Worm (Caenorhabditis elegans) whole organism, L1 larva: ENCODE measurements around the gene D2023.6.

Experiments used
- C04F5.9 ChIP-seq: sonication (generic microtip); optimal IDR thresholded peaks from 2 replicates; lab custom pipeline; 2016; ENCODE audit warnings: missing genetic modification characterization, missing compliant biosample characterization
- C16A3.4 ChIP-seq: fragments of 150-350 bp; optimal IDR thresholded peaks from 2 replicates; lab custom pipeline; 2014; ENCODE audit warnings: missing biosample characterization, missing genetic modification characterization
- Y116A8C.19 ChIP-seq: sonication (generic microtip); optimal IDR thresholded peaks from 2 replicates; lab custom pipeline; 2016; ENCODE audit warnings: missing compliant biosample characterization, missing genetic modification characterization, borderline replicate concordance
- alr-1 ChIP-seq: fragments of 200-800 bp; sonication (Bioruptor generic); optimal IDR thresholded peaks from 2 replicates; lab custom pipeline; 2018; ENCODE audit warnings: borderline replicate concordance, mild to moderate bottlenecking, missing genetic modification characterization, missing compliant biosample characterization
- aly-2 ChIP-seq: fragments of 150-350 bp; optimal IDR thresholded peaks from 2 replicates; lab custom pipeline; 2014; ENCODE audit warnings: missing biosample characterization, missing genetic modification characterization
- ceh-63 ChIP-seq: fragments of 200-800 bp; sonication (Bioruptor generic); optimal IDR thresholded peaks from 2 replicates; lab custom pipeline; 2018; ENCODE audit warnings: mild to moderate bottlenecking, missing genetic modification characterization, missing compliant biosample characterization
- ceh-88 ChIP-seq: fragments of 200-800 bp; sonication (Bioruptor generic); IDR thresholded peaks from 2 replicates; pipeline ENCODE4 v1.3.6; 2022; ENCODE audit warnings: missing genetic modification characterization, missing compliant biosample characterization
- ceh-90 ChIP-seq: sonication (generic microtip); optimal IDR thresholded peaks from 2 replicates; lab custom pipeline; 2016; ENCODE audit warnings: missing genetic modification characterization, missing compliant biosample characterization
- ces-1 ChIP-seq: fragments of 150-350 bp; optimal IDR thresholded peaks from 2 replicates; lab custom pipeline; 2014; ENCODE audit warnings: missing biosample characterization, missing genetic modification reagents, missing genetic modification characterization
- dsc-1 ChIP-seq: sonication (generic microtip); optimal IDR thresholded peaks from 2 replicates; lab custom pipeline; 2016; ENCODE audit warnings: mild to moderate bottlenecking, missing genetic modification characterization, missing compliant biosample characterization
- efl-1 ChIP-seq, 4 experiments: fragments of 150-350 bp; optimal IDR thresholded peaks in 3 of 4; peaks in 1 of 4; 1 replicate in 1 of 4; 2 replicates in 3 of 4; lab custom pipeline; 2014; ENCODE audit warnings: missing biosample characterization in 2 of 4, missing genetic modification characterization in 2 of 4, missing genetic modification reagents in 2 of 4
- egl-27 ChIP-seq, 2 experiments: fragments of 150-350 bp in 1 of 2; sonication (generic microtip); optimal IDR thresholded peaks; 3 replicates each; lab custom pipeline; 2017 to 2018; ENCODE audit warnings: missing biosample characterization in 2 of 2, missing genetic modification characterization in 2 of 2, missing genetic modification reagents in 2 of 2
- elt-2 ChIP-seq: sonication (generic microtip); optimal IDR thresholded peaks from 2 replicates; lab custom pipeline; 2016; ENCODE audit warnings: missing genetic modification characterization, mild to moderate bottlenecking, inconsistent platforms, missing compliant biosample characterization, missing genetic modification reagents
- elt-3 ChIP-seq, 6 experiments: fragments of 150-350 bp in 1 of 6; sonication (generic microtip); optimal IDR thresholded peaks; 2 replicates each; lab custom pipeline; 2017 to 2018; ENCODE audit warnings: missing biosample characterization in 6 of 6, missing genetic modification characterization in 6 of 6, inconsistent platforms in 1 of 6
- fkh-8 ChIP-seq: sonication (generic microtip); optimal IDR thresholded peaks from 2 replicates; lab custom pipeline; 2016; ENCODE audit warnings: mild to moderate bottlenecking, missing genetic modification characterization, missing compliant biosample characterization
- hlh-17 ChIP-seq: fragments of 200-800 bp; sonication (Bioruptor generic); optimal IDR thresholded peaks from 2 replicates; lab custom pipeline; 2018; ENCODE audit warnings: missing genetic modification characterization, mild to moderate bottlenecking, missing compliant biosample characterization, moderate library complexity, borderline replicate concordance
- hpl-2 ChIP-seq: fragments of 150-350 bp; optimal IDR thresholded peaks from 2 replicates; lab custom pipeline; 2014; ENCODE audit warnings: missing biosample characterization, missing genetic modification reagents, missing genetic modification characterization
- irx-1 ChIP-seq: sonication (generic microtip); optimal IDR thresholded peaks from 2 replicates; lab custom pipeline; 2016; ENCODE audit warnings: missing genetic modification characterization, missing compliant biosample characterization
- isw-1 ChIP-seq: fragments of 200-800 bp; sonication (Bioruptor generic); IDR thresholded peaks from 2 replicates; pipeline ENCODE4 v1.3.6; 2022; ENCODE audit warnings: missing genetic modification characterization, missing compliant biosample characterization
- jun-1 ChIP-seq: fragments of 150-350 bp; optimal IDR thresholded peaks from 2 replicates; lab custom pipeline; 2014; ENCODE audit warnings: missing biosample characterization, missing genetic modification reagents, missing genetic modification characterization
- lin-13 ChIP-seq: fragments of 150-350 bp; optimal IDR thresholded peaks from 2 replicates; lab custom pipeline; 2014; ENCODE audit warnings: missing biosample characterization, missing genetic modification reagents, missing genetic modification characterization
- lin-14 ChIP-seq: fragments of 200-800 bp; sonication (Bioruptor generic); optimal IDR thresholded peaks from 2 replicates; lab custom pipeline; 2018; ENCODE audit warnings: mild to moderate bottlenecking, missing genetic modification characterization, moderate library complexity, missing compliant biosample characterization
- lin-39 ChIP-seq: fragments of 150-350 bp; optimal IDR thresholded peaks from 2 replicates; lab custom pipeline; 2014; ENCODE audit warnings: missing biosample characterization, missing genetic modification reagents, missing genetic modification characterization
- lir-3 ChIP-seq: sonication (generic microtip); optimal IDR thresholded peaks from 2 replicates; lab custom pipeline; 2016; ENCODE audit warnings: mild to moderate bottlenecking, missing genetic modification characterization, moderate library complexity, missing compliant biosample characterization; ENCODE audit not compliant: poor library complexity
- nhr-11 ChIP-seq: fragments of 150-350 bp; optimal IDR thresholded peaks from 2 replicates; lab custom pipeline; 2014; ENCODE audit warnings: missing biosample characterization, missing genetic modification characterization
- nhr-19 ChIP-seq: fragments of 200-800 bp; sonication (Bioruptor generic); conservative IDR thresholded peaks from 2 replicates; pipeline ENCODE4 v1.3.6; 2022; ENCODE audit warnings: missing genetic modification characterization, missing compliant biosample characterization
- nhr-20 ChIP-seq: sonication (generic microtip); optimal IDR thresholded peaks from 2 replicates; lab custom pipeline; 2016; ENCODE audit warnings: mild to moderate bottlenecking, missing genetic modification characterization, missing compliant biosample characterization
- nhr-47 ChIP-seq: sonication (generic microtip); optimal IDR thresholded peaks from 2 replicates; lab custom pipeline; 2016; ENCODE audit warnings: mild to moderate bottlenecking, missing genetic modification characterization, moderate library complexity, missing compliant biosample characterization
- nhr-71 ChIP-seq: sonication (generic microtip); optimal IDR thresholded peaks from 2 replicates; lab custom pipeline; 2016; ENCODE audit warnings: mild to moderate bottlenecking, missing genetic modification characterization, moderate library complexity, missing compliant biosample characterization
- nhr-76 ChIP-seq: sonication (generic microtip); optimal IDR thresholded peaks from 2 replicates; lab custom pipeline; 2017; ENCODE audit warnings: missing biosample characterization, missing genetic modification characterization
- nhr-77 ChIP-seq: fragments of 150-350 bp; optimal IDR thresholded peaks from 2 replicates; lab custom pipeline; 2014; ENCODE audit warnings: missing biosample characterization, missing genetic modification characterization
- nhr-84 ChIP-seq: sonication (generic microtip); optimal IDR thresholded peaks from 2 replicates; lab custom pipeline; 2017; ENCODE audit warnings: missing biosample characterization, missing genetic modification characterization
- nhr-85 ChIP-seq: sonication (generic microtip); peaks from one replicate; lab custom pipeline; 2016; ENCODE audit warnings: missing genetic modification characterization, inconsistent platforms, missing compliant biosample characterization
- nhr-90 ChIP-seq: sonication (generic microtip); optimal IDR thresholded peaks from 2 replicates; lab custom pipeline; 2016; ENCODE audit warnings: mild to moderate bottlenecking, missing genetic modification characterization, missing compliant biosample characterization; ENCODE audit not compliant: poor library complexity
- pqm-1 ChIP-seq: sonication (generic microtip); optimal IDR thresholded peaks from 3 replicates; lab custom pipeline; 2017; ENCODE audit warnings: missing biosample characterization, missing genetic modification characterization
- sptf-1 ChIP-seq: fragments of 150-350 bp; optimal IDR thresholded peaks from 2 replicates; lab custom pipeline; 2014; ENCODE audit warnings: missing biosample characterization, missing genetic modification characterization
- sup-37 ChIP-seq: fragments of 200-800 bp; sonication (Bioruptor generic); optimal IDR thresholded peaks from 2 replicates; lab custom pipeline; 2018; ENCODE audit warnings: mild to moderate bottlenecking, missing genetic modification characterization, missing compliant biosample characterization
- swsn-7 ChIP-seq: sonication (generic microtip); optimal IDR thresholded peaks from 2 replicates; lab custom pipeline; 2016; ENCODE audit warnings: missing genetic modification characterization, missing compliant biosample characterization
- unc-130 ChIP-seq: fragments of 150-350 bp; optimal IDR thresholded peaks from 2 replicates; lab custom pipeline; 2017; ENCODE audit warnings: missing biosample characterization, missing genetic modification characterization, inconsistent platforms
- unc-30 ChIP-seq: sonication (generic microtip); optimal IDR thresholded peaks from 2 replicates; lab custom pipeline; 2017; ENCODE audit warnings: missing biosample characterization, missing genetic modification characterization
- xbp-1 ChIP-seq: sonication (generic microtip); optimal IDR thresholded peaks from 2 replicates; lab custom pipeline; 2016; ENCODE audit warnings: missing genetic modification characterization, missing compliant biosample characterization
- zag-1 ChIP-seq: fragments of 150-350 bp; optimal IDR thresholded peaks from 2 replicates; lab custom pipeline; 2014; ENCODE audit warnings: missing biosample characterization, missing genetic modification characterization
- ztf-11 ChIP-seq, 2 experiments: sonication (generic microtip); optimal IDR thresholded peaks; 2 replicates each; lab custom pipeline; 2016 to 2017; ENCODE audit warnings: missing genetic modification characterization in 2 of 2, missing biosample characterization in 1 of 2, missing compliant biosample characterization in 1 of 2

The D2023.6 gene

ce11 chrV:11799252-11799822 is 27.8 kb upstream of the D2023.6 start (continued):
- TF ChIP-seq aly-2 (tag; lab: Kevin White, UChicago): no peak
- no peak for TF ChIP-seq ztf-11 (tag; optimal IDR thresholded peaks at IDR 0.05; lab: Kevin White, UChicago)
- TF ChIP-seq lin-14 (GFP tag; lab: Kevin White, UChicago): peak; percentile 89
- no peak for TF ChIP-seq hlh-17 (GFP tag; lab: Kevin White, UChicago)
- no peak for TF ChIP-seq zag-1 (tag; lab: Kevin White, UChicago)
- TF ChIP-seq sup-37 (GFP tag; lab: Kevin White, UChicago): no peak
- peak; percentile 82 for TF ChIP-seq nhr-19 (GFP tag; lab: Robert Waterston, UW)
- TF ChIP-seq efl-1 (optimal IDR thresholded peaks at IDR 0.05; lab: Kevin White, UChicago): no peak
- TF ChIP-seq efl-1 (GFP tag; optimal IDR thresholded peaks at IDR 0.05 in 1 of 2; lab: Kevin White, UChicago): no peak
- TF ChIP-seq lin-39 (tag; lab: Kevin White, UChicago): no peak
- TF ChIP-seq C16A3.4: peak; percentile 46
- no peak for TF ChIP-seq nhr-11 (tag; lab: Kevin White, UChicago)
- peak; percentile 94 for TF ChIP-seq nhr-20 (tag; lab: Kevin White, UChicago)
- TF ChIP-seq fkh-8 (tag; lab: Kevin White, UChicago): no peak
- TF ChIP-seq nhr-90: peak; percentile 88
- peak; percentile 23 for TF ChIP-seq swsn-7
- TF ChIP-seq dsc-1 (tag; lab: Kevin White, UChicago): no peak
- TF ChIP-seq elt-3 (tag; optimal IDR thresholded peaks at IDR 0.05; lab: Kevin White, UChicago): peak in 5 of 6 experiments; percentile 21 to 91 (median 48)
- no peak for TF ChIP-seq ceh-90
- TF ChIP-seq isw-1 (GFP tag; lab: Robert Waterston, UW): no peak
- TF ChIP-seq ceh-88 (GFP tag; lab: Robert Waterston, UW): no peak
- TF ChIP-seq lin-13 (GFP tag; lab: Kevin White, UChicago): peak; percentile 41
- TF ChIP-seq ces-1 (GFP tag; lab: Kevin White, UChicago): no peak
- peak in 1 of 2 experiments; percentile 36 for TF ChIP-seq egl-27 (tag; optimal IDR thresholded peaks at IDR 0.05; lab: Kevin White, UChicago)
- peak; percentile 32 for TF ChIP-seq xbp-1
- TF ChIP-seq nhr-71 (tag; lab: Kevin White, UChicago): peak; percentile 93
- no peak for TF ChIP-seq C04F5.9 (tag; lab: Kevin White, UChicago)
- TF ChIP-seq alr-1 (tag; lab: Kevin White, UChicago): no peak
- TF ChIP-seq nhr-77 (tag; lab: Kevin White, UChicago): no peak
- no peak for TF ChIP-seq unc-30
- TF ChIP-seq sptf-1 (tag; lab: Kevin White, UChicago): no peak
- TF ChIP-seq pqm-1 (tag; lab: Kevin White, UChicago): no peak
- TF ChIP-seq irx-1 (tag; lab: Kevin White, UChicago): peak; percentile 38
- peak; percentile 49 for TF ChIP-seq unc-130 (tag; lab: Kevin White, UChicago)
- no peak for TF ChIP-seq hpl-2 (GFP tag; lab: Kevin White, UChicago)
- TF ChIP-seq elt-2 (tag; lab: Kevin White, UChicago): no peak
- TF ChIP-seq jun-1 (tag; lab: Kevin White, UChicago): peak; percentile 24
- no peak for TF ChIP-seq nhr-76
- no peak for TF ChIP-seq Y116A8C.19
- TF ChIP-seq lir-3 (tag; lab: Kevin White, UChicago): peak; percentile 41
- TF ChIP-seq nhr-85 (tag; lab: Kevin White, UChicago): peak; percentile 99
- TF ChIP-seq nhr-84: no peak
- TF ChIP-seq ceh-63 (GFP tag; lab: Kevin White, UChicago): no peak
- TF ChIP-seq nhr-47 (tag; lab: Kevin White, UChicago): peak; percentile 76
